Worm (Caenorhabditis elegans): ENCODE data around the gene F48D6.4.

- TF ChIP-seq elt-3 (tag; optimal IDR thresholded peaks at IDR 0.05) (no peak), nhr-11 (tag; optimal IDR thresholded peaks at IDR 0.05) (no peak), lin-39 (tag; optimal IDR thresholded peaks at IDR 0.05) (no peak), egl-27 (tag; optimal IDR thresholded peaks at IDR 0.05) (no peak), fkh-10 (GFP tag; optimal IDR thresholded peaks at IDR 0.05) (no peak), unc-62 (GFP tag; optimal IDR thresholded peaks at IDR 0.05) (no peak)
Measured at ce11 chrX:4246867-4247591, at the start of gene F48D6.4.
